Worm (Caenorhabditis elegans): ENCODE results near the gene snpn-1.

DNA sequence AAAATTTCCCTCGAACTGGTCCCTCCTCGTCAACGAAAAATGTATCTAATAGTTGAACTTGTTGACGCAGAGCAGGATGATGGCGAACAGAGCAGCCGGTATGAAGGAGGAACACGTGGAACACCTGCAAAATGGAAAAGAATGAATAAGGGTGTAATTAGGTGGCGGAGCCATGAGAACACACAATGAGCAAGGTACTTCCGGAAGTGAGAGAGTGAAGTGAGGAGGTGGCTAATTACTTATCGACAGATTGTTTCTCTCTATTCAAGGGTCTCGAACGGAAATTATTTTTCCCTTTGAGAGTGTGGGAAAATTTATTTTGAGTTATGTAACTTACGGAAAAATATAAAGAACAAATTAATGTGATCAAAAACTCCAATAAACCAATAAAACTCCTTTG, 2.6 kb upstream of the snpn-1 start:
- no peak for TF ChIP-seq B0310.2 (tag; optimal IDR thresholded peaks at IDR 0.05)
- no peak for TF ChIP-seq ama-1 (optimal IDR thresholded peaks at IDR 0.05)
- no peak for TF ChIP-seq ceh-13 (GFP tag; optimal IDR thresholded peaks at IDR 0.05)
- no peak for TF ChIP-seq hnd-1 (tag; optimal IDR thresholded peaks at IDR 0.05)
- TF ChIP-seq ceh-36 (tag; optimal IDR thresholded peaks at IDR 0.05) = no peak
- no peak for TF ChIP-seq hmbx-1 (tag; optimal IDR thresholded peaks at IDR 0.05)
- no peak for TF ChIP-seq pes-1 (GFP tag; IDR thresholded peaks at IDR 0.05)
- no peak for TF ChIP-seq flt-1 (GFP tag; IDR thresholded peaks at IDR 0.05)
- no peak for TF ChIP-seq ets-7 (tag; optimal IDR thresholded peaks at IDR 0.05)
- no peak for TF ChIP-seq aly-1 (tag; optimal IDR thresholded peaks at IDR 0.05)
